Fruit fly (Drosophila melanogaster) whole organism, embryonic: ENCODE measurements around the gene PH4alphaSG2.

Experiments used
- Abd-B ChIP-seq: fragments of 200-800 bp; sonication (Bioruptor generic); optimal IDR thresholded peaks from 2 replicates; lab custom pipeline; 2018; ENCODE audit warnings: missing biosample characterization, mild to moderate bottlenecking, missing genetic modification characterization, moderate library complexity
- Adf1 ChIP-seq: fragments of 200-800 bp; sonication (Bioruptor generic); IDR thresholded peaks from 2 replicates; pipeline ENCODE4 v1.3.6; 2022; ENCODE audit warnings: missing biosample characterization, missing genetic modification characterization
- Antp ChIP-seq: fragments of 200-800 bp; sonication (Bioruptor generic); optimal IDR thresholded peaks from 3 replicates; lab custom pipeline; 2016; ENCODE audit warnings: missing biosample characterization, missing genetic modification characterization
- Bgb ChIP-seq: fragments of 200-800 bp; sonication (Bioruptor generic); IDR thresholded peaks from 2 replicates; pipeline ENCODE4 v1.3.6; 2022; ENCODE audit warnings: missing biosample characterization, missing genetic modification characterization; ENCODE audit not compliant: partially characterized antibody
- CG10274 ChIP-seq: fragments of 200-800 bp; sonication (Bioruptor generic); optimal IDR thresholded peaks from 3 replicates; lab custom pipeline; 2017; ENCODE audit warnings: missing biosample characterization, mild to moderate bottlenecking, missing genetic modification characterization
- CG10366 ChIP-seq: fragments of 200-800 bp; sonication (Bioruptor generic); IDR thresholded peaks from 2 replicates; pipeline ENCODE4 v1.3.6; 2022; ENCODE audit warnings: missing biosample characterization, missing genetic modification characterization
- CG10565 ChIP-seq: fragments of 200-800 bp; sonication (Bioruptor generic); optimal IDR thresholded peaks from 3 replicates; lab custom pipeline; 2016; ENCODE audit warnings: missing biosample characterization, mild to moderate bottlenecking, missing genetic modification characterization
- CG11723 ChIP-seq: fragments of 200-800 bp; sonication (Bioruptor generic); optimal IDR thresholded peaks from 2 replicates; lab custom pipeline; 2017; ENCODE audit warnings: missing biosample characterization, mild to moderate bottlenecking, missing genetic modification characterization
- CG12391 ChIP-seq: fragments of 200-800 bp; sonication (Bioruptor generic); optimal IDR thresholded peaks from 3 replicates; lab custom pipeline; 2018; ENCODE audit warnings: missing biosample characterization, mild to moderate bottlenecking, missing genetic modification characterization, moderate library complexity
- CG1529 ChIP-seq: fragments of 200-800 bp; sonication (Bioruptor generic); optimal IDR thresholded peaks from 3 replicates; lab custom pipeline; 2018; ENCODE audit warnings: missing biosample characterization, missing genetic modification characterization
- CG15479 ChIP-seq: fragments of 200-800 bp; sonication (Bioruptor generic); optimal IDR thresholded peaks from 3 replicates; lab custom pipeline; 2019; ENCODE audit warnings: missing biosample characterization, mild to moderate bottlenecking, missing genetic modification characterization, moderate library complexity
- CG15514 ChIP-seq: fragments of 200-800 bp; sonication (Bioruptor generic); optimal IDR thresholded peaks from 3 replicates; lab custom pipeline; 2017; ENCODE audit warnings: missing biosample characterization, missing genetic modification characterization, mild to moderate bottlenecking, moderate library complexity, missing genetic modification reagents
- CG17802 ChIP-seq: fragments of 200-800 bp; sonication (Bioruptor generic); optimal IDR thresholded peaks from 2 replicates; lab custom pipeline; 2018; ENCODE audit warnings: missing biosample characterization, mild to moderate bottlenecking, missing genetic modification characterization, moderate library complexity
- CG1792 ChIP-seq: fragments of 200-800 bp; sonication (Bioruptor generic); optimal IDR thresholded peaks from 2 replicates; lab custom pipeline; 2016; ENCODE audit warnings: missing biosample characterization, missing genetic modification characterization
- CG18476 ChIP-seq: fragments of 200-800 bp; sonication (Bioruptor generic); optimal IDR thresholded peaks from 2 replicates; lab custom pipeline; 2016; ENCODE audit warnings: missing biosample characterization, mild to moderate bottlenecking, missing genetic modification characterization
- CG2202 ChIP-seq: fragments of 200-800 bp; sonication (Bioruptor generic); optimal IDR thresholded peaks from 2 replicates; lab custom pipeline; 2018; ENCODE audit warnings: missing biosample characterization, mild to moderate bottlenecking, missing genetic modification characterization
- CG2889 ChIP-seq: fragments of 200-800 bp; sonication (Bioruptor generic); IDR thresholded peaks from 3 replicates; pipeline ENCODE4 v1.3.6; 2022; ENCODE audit warnings: missing biosample characterization, missing genetic modification characterization
- CG33557 ChIP-seq: fragments of 200-800 bp; sonication (Bioruptor generic); optimal IDR thresholded peaks from 2 replicates; lab custom pipeline; 2019; ENCODE audit warnings: missing biosample characterization, mild to moderate bottlenecking, missing genetic modification characterization, moderate library complexity
- CG4328 ChIP-seq: fragments of 200-800 bp; sonication (Bioruptor generic); optimal IDR thresholded peaks from 3 replicates; lab custom pipeline; 2017; ENCODE audit warnings: missing biosample characterization, missing genetic modification reagents, missing genetic modification characterization
- CG4730 ChIP-seq: fragments of 200-800 bp; sonication (Bioruptor generic); IDR thresholded peaks from 2 replicates; pipeline ENCODE4 v1.3.6; 2022; ENCODE audit warnings: missing biosample characterization, missing genetic modification characterization
- CG5180 ChIP-seq: fragments of 200-800 bp; sonication (Bioruptor generic); optimal IDR thresholded peaks from 3 replicates; lab custom pipeline; 2017; ENCODE audit warnings: missing biosample characterization, missing genetic modification characterization, mild to moderate bottlenecking, moderate library complexity, missing genetic modification reagents
- CG6175 ChIP-seq: fragments of 200-800 bp; sonication (Bioruptor generic); IDR thresholded peaks from 3 replicates; pipeline ENCODE4 v1.3.6; 2022; ENCODE audit warnings: missing biosample characterization, missing genetic modification characterization
- CG6683 ChIP-seq: fragments of 200-800 bp; sonication (Bioruptor generic); optimal IDR thresholded peaks from 2 replicates; lab custom pipeline; 2017; ENCODE audit warnings: missing biosample characterization, mild to moderate bottlenecking, missing genetic modification characterization, missing genetic modification reagents
- CG8765 ChIP-seq: fragments of 200-800 bp; sonication (Bioruptor generic); IDR thresholded peaks from 2 replicates; pipeline ENCODE4 v1.3.6; 2022; ENCODE audit warnings: missing biosample characterization, missing genetic modification characterization
- CG9817 ChIP-seq: fragments of 200-800 bp; sonication (Bioruptor generic); optimal IDR thresholded peaks from 2 replicates; lab custom pipeline; 2018; ENCODE audit warnings: missing biosample characterization, mild to moderate bottlenecking, missing genetic modification characterization, moderate library complexity
- Camta ChIP-seq: fragments of 200-800 bp; sonication (Bioruptor generic); optimal IDR thresholded peaks from 2 replicates; lab custom pipeline; 2016; ENCODE audit warnings: missing biosample characterization, missing genetic modification characterization
- Fer2 ChIP-seq: fragments of 200-800 bp; sonication (Bioruptor generic); optimal IDR thresholded peaks from 2 replicates; lab custom pipeline; 2018; ENCODE audit warnings: missing biosample characterization, mild to moderate bottlenecking, missing genetic modification characterization, moderate library complexity
- Gsc ChIP-seq: fragments of 200-800 bp; sonication (Bioruptor generic); IDR thresholded peaks from 2 replicates; pipeline ENCODE4 v1.3.6; 2022; ENCODE audit warnings: missing biosample characterization, missing genetic modification characterization
- HLHmδ ChIP-seq: fragments of 200-800 bp; sonication (Bioruptor generic); optimal IDR thresholded peaks from 2 replicates; lab custom pipeline; 2018; ENCODE audit warnings: missing biosample characterization, mild to moderate bottlenecking, missing genetic modification characterization, moderate library complexity
- Hand ChIP-seq: fragments of 200-800 bp; sonication (Bioruptor generic); optimal IDR thresholded peaks from 2 replicates; lab custom pipeline; 2017; ENCODE audit warnings: mild to moderate bottlenecking, missing biosample characterization, missing genetic modification reagents, missing genetic modification characterization
- Hey ChIP-seq: fragments of 200-800 bp; sonication (Bioruptor generic); optimal IDR thresholded peaks from 3 replicates; lab custom pipeline; 2018; ENCODE audit warnings: missing biosample characterization, mild to moderate bottlenecking, missing genetic modification characterization
- Hr3 ChIP-seq: fragments of 200-800 bp; sonication (Bioruptor generic); optimal IDR thresholded peaks from 3 replicates; lab custom pipeline; 2016; ENCODE audit warnings: missing biosample characterization, missing genetic modification characterization
- Hr39 ChIP-seq: fragments of >200 bp; optimal IDR thresholded peaks from 2 replicates; lab custom pipeline; 2017
- Mes4 ChIP-seq: fragments of 200-800 bp; sonication (Bioruptor generic); optimal IDR thresholded peaks from 2 replicates; lab custom pipeline; 2016; ENCODE audit warnings: missing biosample characterization, missing genetic modification characterization
- Nf-YA ChIP-seq: fragments of 200-800 bp; sonication (Bioruptor generic); IDR thresholded peaks from 2 replicates; pipeline ENCODE4 v1.3.6; 2022; ENCODE audit warnings: missing biosample characterization, missing genetic modification characterization
- Six4 ChIP-seq: fragments of 200-800 bp; sonication (Bioruptor generic); optimal IDR thresholded peaks from 2 replicates; lab custom pipeline; 2016; ENCODE audit warnings: missing biosample characterization, missing genetic modification characterization
- ab ChIP-seq: fragments of 200-800 bp; sonication (Bioruptor generic); optimal IDR thresholded peaks from 2 replicates; lab custom pipeline; 2016; ENCODE audit warnings: missing biosample characterization, missing genetic modification characterization
- ase ChIP-seq: fragments of 200-800 bp; sonication (Bioruptor generic); IDR thresholded peaks from 3 replicates; pipeline ENCODE4 v1.3.6; 2022; ENCODE audit warnings: missing biosample characterization, missing genetic modification characterization
- chm ChIP-seq: fragments of 200-800 bp; sonication (Bioruptor generic); IDR thresholded peaks from 2 replicates; pipeline ENCODE4 v1.3.6; 2022; ENCODE audit warnings: missing biosample characterization, missing genetic modification characterization
- crc ChIP-seq: fragments of 200-800 bp; sonication (Bioruptor generic); optimal IDR thresholded peaks from 2 replicates; lab custom pipeline; 2016; ENCODE audit warnings: missing biosample characterization, missing genetic modification characterization
- dysf ChIP-seq: fragments of 200-800 bp; sonication (Bioruptor generic); IDR thresholded peaks from 3 replicates; pipeline ENCODE4 v1.3.6; 2022; ENCODE audit warnings: missing biosample characterization, missing genetic modification characterization
- fd3F ChIP-seq: fragments of 200-800 bp; sonication (Bioruptor generic); optimal IDR thresholded peaks from 2 replicates; lab custom pipeline; 2018; ENCODE audit warnings: missing biosample characterization, mild to moderate bottlenecking, missing genetic modification characterization, moderate library complexity
- fd96Cb ChIP-seq: fragments of 200-800 bp; sonication (Bioruptor generic); optimal IDR thresholded peaks from 2 replicates; lab custom pipeline; 2018; ENCODE audit warnings: missing biosample characterization, mild to moderate bottlenecking, missing genetic modification characterization, moderate library complexity
- gro ChIP-seq: fragments of 200-800 bp; sonication (Bioruptor generic); optimal IDR thresholded peaks from 2 replicates; lab custom pipeline; 2016; ENCODE audit warnings: missing biosample characterization, missing genetic modification characterization
- luna ChIP-seq: fragments of 200-800 bp; sonication (Bioruptor generic); optimal IDR thresholded peaks from 2 replicates; lab custom pipeline; 2016; ENCODE audit warnings: missing biosample characterization, missing genetic modification characterization
- nerfin-2 ChIP-seq: fragments of 200-800 bp; sonication (Bioruptor generic); IDR thresholded peaks from 2 replicates; pipeline ENCODE4 v1.3.6; 2022; ENCODE audit warnings: missing biosample characterization, missing genetic modification characterization; ENCODE audit not compliant: partially characterized antibody
- pros ChIP-seq: fragments of 200-800 bp; sonication (Bioruptor generic); optimal IDR thresholded peaks from 3 replicates; lab custom pipeline; 2019; ENCODE audit warnings: missing biosample characterization, mild to moderate bottlenecking, missing genetic modification characterization, moderate library complexity
- schlank ChIP-seq: fragments of 200-800 bp; sonication (Bioruptor generic); optimal IDR thresholded peaks from 2 replicates; lab custom pipeline; 2018; ENCODE audit warnings: missing biosample characterization, mild to moderate bottlenecking, missing genetic modification characterization
- sima ChIP-seq: fragments of 200-800 bp; sonication (Bioruptor generic); optimal IDR thresholded peaks from 2 replicates; lab custom pipeline; 2016; ENCODE audit warnings: missing biosample characterization, missing genetic modification characterization
- tll ChIP-seq, 2 experiments: fragments of 200-800 bp in 1 of 2; fragments of >200 bp in 1 of 2; sonication (Bioruptor generic) in 1 of 2; optimal IDR thresholded peaks; 2 replicates each; lab custom pipeline; 2017 to 2019; ENCODE audit warnings: missing biosample characterization in 2 of 2, missing genetic modification characterization in 2 of 2, mild to moderate bottlenecking in 1 of 2, moderate library complexity in 1 of 2

PH4alphaSG2 gene

dm6 chr3R:30459066-30459935, 30.6 kb upstream of the PH4alphaSG2 start, which contains the start of the genes CG2224 and CDase (continued):
- TF ChIP-seq CG2889 (GFP tag; lab: Robert Waterston, UW) (no peak), CG15479 (no peak), Camta (GFP tag; lab: Kevin White, UChicago) (no peak), CG1792 (GFP tag; lab: Kevin White, UChicago) (no peak), CG33557 (GFP tag; lab: Kevin White, UChicago) (no peak), fd3F (GFP tag; lab: Kevin White, UChicago) (no peak), CG18476 (no peak), Hr3 (no peak), Gsc (GFP tag; lab: Robert Waterston, UW) (no peak), ab (GFP tag; lab: Kevin White, UChicago) (no peak), CG4730 (GFP tag; lab: Robert Waterston, UW) (no peak), CG6175 (GFP tag; lab: Robert Waterston, UW) (no peak), sima (GFP tag; lab: Kevin White, UChicago) (no peak), Nf-YA (GFP tag; lab: Robert Waterston, UW) (no peak), CG10274 (GFP tag; lab: Kevin White, UChicago) (no peak), CG12391 (tag; lab: Kevin White, UChicago) (no peak), Fer2 (tag; lab: Kevin White, UChicago) (no peak), Abd-B (GFP tag; lab: Kevin White, UChicago) (no peak), CG1529 (GFP tag; lab: Kevin White, UChicago) (no peak), Hey (no peak), CG15514 (peak; percentile 62), CG4328 (GFP tag; lab: Kevin White, UChicago) (no peak), gro (no peak), CG8765 (no peak), luna (GFP tag; lab: Kevin White, UChicago) (no peak), Bgb (GFP tag; lab: Robert Waterston, UW) (peak; percentile 93), CG10565 (GFP tag; lab: Kevin White, UChicago) (no peak), CG5180 (GFP tag; lab: Kevin White, UChicago) (no peak), Adf1 (GFP tag; lab: Robert Waterston, UW) (no peak), CG2202 (tag; lab: Kevin White, UChicago) (no peak), schlank (tag; lab: Kevin White, UChicago) (no peak), Six4 (no peak), tll (GFP tag; optimal IDR thresholded peaks at IDR 0.05; lab: Kevin White, UChicago) (no peak), crc (GFP tag; lab: Kevin White, UChicago) (no peak), dysf (GFP tag; lab: Robert Waterston, UW) (no peak), fd96Cb (tag; lab: Kevin White, UChicago) (no peak), pros (GFP tag; lab: Kevin White, UChicago) (no peak), CG11723 (GFP tag; lab: Kevin White, UChicago) (no peak), Hr39 (lab: Kevin White, UChicago) (no peak), chm (GFP tag; lab: Robert Waterston, UW) (no peak), HLHmδ (GFP tag; lab: Kevin White, UChicago) (no peak), ase (GFP tag; lab: Robert Waterston, UW) (no peak), Mes4 (no peak), CG10366 (GFP tag; lab: Robert Waterston, UW) (no peak), CG9817 (tag; lab: Kevin White, UChicago) (no peak), CG6683 (GFP tag; lab: Kevin White, UChicago) (no peak), nerfin-2 (GFP tag; lab: Robert Waterston, UW) (peak; percentile 87), Antp (GFP tag; lab: Kevin White, UChicago) (no peak), Hand (GFP tag; lab: Kevin White, UChicago) (no peak), CG17802 (tag; lab: Kevin White, UChicago) (no peak)
